Fruit fly (Drosophila melanogaster) whole organism, embryonic: Measurements from ENCODE around the gene Fur2.
A peak's percentile ranks its signal among the peaks of the same experiment; 100 is the strongest.

Source experiments
- CG10366 ChIP-seq: fragments of 200-800 bp; sonication (Bioruptor generic); IDR thresholded peaks from 2 replicates; pipeline ENCODE4 v1.3.6; 2022; ENCODE audit warnings: missing biosample characterization, missing genetic modification characterization
- CG10543 ChIP-seq: fragments of 200-800 bp; sonication (Bioruptor generic); optimal IDR thresholded peaks from 3 replicates; lab custom pipeline; 2017; ENCODE audit warnings: missing biosample characterization, mild to moderate bottlenecking, missing genetic modification characterization, moderate library complexity
- CG10565 ChIP-seq: fragments of 200-800 bp; sonication (Bioruptor generic); optimal IDR thresholded peaks from 3 replicates; lab custom pipeline; 2016; ENCODE audit warnings: missing biosample characterization, mild to moderate bottlenecking, missing genetic modification characterization
- CG11696 ChIP-seq: fragments of 200-800 bp; sonication (Bioruptor generic); IDR thresholded peaks from 2 replicates; pipeline ENCODE4 v1.3.6; 2022; ENCODE audit warnings: missing biosample characterization, missing genetic modification characterization
- CG13894 ChIP-seq: fragments of 200-800 bp; sonication (Bioruptor generic); optimal IDR thresholded peaks from 3 replicates; lab custom pipeline; 2018; ENCODE audit warnings: missing biosample characterization, mild to moderate bottlenecking, missing genetic modification characterization, moderate library complexity
- CG17385 ChIP-seq: fragments of 200-800 bp; sonication (Bioruptor generic); optimal IDR thresholded peaks from 3 replicates; lab custom pipeline; 2018; ENCODE audit warnings: missing biosample characterization, mild to moderate bottlenecking, missing genetic modification characterization
- CG1792 ChIP-seq: fragments of 200-800 bp; sonication (Bioruptor generic); optimal IDR thresholded peaks from 2 replicates; lab custom pipeline; 2016; ENCODE audit warnings: missing biosample characterization, missing genetic modification characterization
- CG18599 ChIP-seq: fragments of 200-800 bp; sonication (Bioruptor generic); optimal IDR thresholded peaks from 3 replicates; lab custom pipeline; 2017; ENCODE audit warnings: missing biosample characterization, missing genetic modification characterization, mild to moderate bottlenecking, moderate library complexity, missing genetic modification reagents
- CG2120 ChIP-seq: fragments of 200-800 bp; sonication (Bioruptor generic); optimal IDR thresholded peaks from 3 replicates; lab custom pipeline; 2016; ENCODE audit warnings: missing biosample characterization, missing genetic modification characterization
- CG30403 ChIP-seq: fragments of 200-800 bp; sonication (Bioruptor generic); optimal IDR thresholded peaks from 3 replicates; lab custom pipeline; 2016; ENCODE audit warnings: missing biosample characterization, missing genetic modification characterization
- CG3065 ChIP-seq: fragments of 200-800 bp; sonication (Bioruptor generic); optimal IDR thresholded peaks from 2 replicates; lab custom pipeline; 2016; ENCODE audit warnings: missing biosample characterization, missing genetic modification characterization
- CG34422 ChIP-seq: fragments of 200-800 bp; sonication (Bioruptor generic); IDR thresholded peaks from 3 replicates; pipeline ENCODE4 v1.3.6; 2022; ENCODE audit warnings: missing biosample characterization, missing genetic modification characterization
- CG3847 ChIP-seq: fragments of 200-800 bp; sonication (Bioruptor generic); IDR thresholded peaks from 2 replicates; pipeline ENCODE4 v1.3.6; 2022; ENCODE audit warnings: missing biosample characterization, missing genetic modification characterization
- CG4404 ChIP-seq: fragments of 200-800 bp; sonication (Bioruptor generic); IDR thresholded peaks from 2 replicates; pipeline ENCODE4 v1.3.6; 2022; ENCODE audit warnings: missing biosample characterization, missing genetic modification characterization
- CG4617 ChIP-seq: fragments of 200-800 bp; sonication (Bioruptor generic); optimal IDR thresholded peaks from 3 replicates; lab custom pipeline; 2016; ENCODE audit warnings: missing biosample characterization, missing genetic modification characterization, borderline replicate concordance
- CG9817 ChIP-seq: fragments of 200-800 bp; sonication (Bioruptor generic); optimal IDR thresholded peaks from 2 replicates; lab custom pipeline; 2018; ENCODE audit warnings: missing biosample characterization, mild to moderate bottlenecking, missing genetic modification characterization, moderate library complexity
- CoRest ChIP-seq: fragments of 200-800 bp; sonication (Bioruptor generic); optimal IDR thresholded peaks from 3 replicates; lab custom pipeline; 2018; ENCODE audit warnings: missing biosample characterization, mild to moderate bottlenecking, missing genetic modification characterization, moderate library complexity
- Dll ChIP-seq: fragments of 200-800 bp; sonication (Bioruptor generic); IDR thresholded peaks from 4 replicates; pipeline ENCODE4 v1.3.6; 2022; ENCODE audit warnings: missing biosample characterization, missing genetic modification characterization; ENCODE audit not compliant: partially characterized antibody
- Dref ChIP-seq: fragments of 200-800 bp; sonication (Bioruptor generic); IDR thresholded peaks from 2 replicates; pipeline ENCODE4 v1.3.6; 2022; ENCODE audit warnings: missing biosample characterization, missing genetic modification characterization
- Ets65A ChIP-seq: fragments of 200-800 bp; sonication (Bioruptor generic); peaks from one replicate; lab custom pipeline; 2016; ENCODE audit warnings: missing biosample characterization, missing genetic modification characterization
- H2.0 ChIP-seq: fragments of 200-800 bp; sonication (Bioruptor generic); IDR thresholded peaks from 2 replicates; pipeline ENCODE4 v1.3.6; 2022; ENCODE audit warnings: missing biosample characterization, missing genetic modification characterization
- HLH3B ChIP-seq: fragments of 200-800 bp; sonication (Bioruptor generic); IDR thresholded peaks from 2 replicates; pipeline ENCODE4 v1.3.6; 2022; ENCODE audit warnings: missing biosample characterization, missing genetic modification characterization
- HLH4C ChIP-seq: fragments of 200-800 bp; sonication (Bioruptor generic); IDR thresholded peaks from 3 replicates; pipeline ENCODE4 v1.3.6; 2022; ENCODE audit warnings: missing biosample characterization, missing genetic modification characterization; ENCODE audit not compliant: partially characterized antibody
- HLHmδ ChIP-seq: fragments of 200-800 bp; sonication (Bioruptor generic); optimal IDR thresholded peaks from 2 replicates; lab custom pipeline; 2018; ENCODE audit warnings: missing biosample characterization, mild to moderate bottlenecking, missing genetic modification characterization, moderate library complexity
- Hr3 ChIP-seq: fragments of 200-800 bp; sonication (Bioruptor generic); optimal IDR thresholded peaks from 3 replicates; lab custom pipeline; 2016; ENCODE audit warnings: missing biosample characterization, missing genetic modification characterization
- MBD-R2 ChIP-seq: fragments of 200-800 bp; sonication (Bioruptor generic); IDR thresholded peaks from 2 replicates; pipeline ENCODE4 v1.3.6; 2022; ENCODE audit warnings: missing biosample characterization, missing genetic modification characterization
- Med ChIP-seq: fragments of 200-800 bp; sonication (Bioruptor generic); peaks from one replicate; lab custom pipeline; 2016; ENCODE audit warnings: missing biosample characterization, missing genetic modification characterization, mild to moderate bottlenecking, inconsistent platforms, moderate library complexity
- Ravus ChIP-seq: fragments of 200-800 bp; sonication (Bioruptor generic); IDR thresholded peaks from 2 replicates; pipeline ENCODE4 v1.3.6; 2022; ENCODE audit warnings: missing biosample characterization, missing genetic modification characterization
- Sry-β ChIP-seq: fragments of 200-800 bp; sonication (Bioruptor generic); optimal IDR thresholded peaks from 2 replicates; lab custom pipeline; 2018; ENCODE audit warnings: missing biosample characterization, mild to moderate bottlenecking, missing genetic modification characterization, moderate library complexity
- ara ChIP-seq: fragments of 200-800 bp; sonication (Bioruptor generic); IDR thresholded peaks from 2 replicates; pipeline ENCODE4 v1.3.6; 2022; ENCODE audit warnings: missing biosample characterization, missing genetic modification characterization
- cad ChIP-seq: fragments of >200 bp; optimal IDR thresholded peaks from 2 replicates; lab custom pipeline; 2017; ENCODE audit warnings: missing biosample characterization, missing genetic modification characterization
- crol ChIP-seq: fragments of 200-800 bp; sonication (Bioruptor generic); IDR thresholded peaks from 2 replicates; pipeline ENCODE4 v1.3.6; 2022; ENCODE audit warnings: missing biosample characterization, missing genetic modification characterization
- dimm ChIP-seq: fragments of 200-800 bp; sonication (Bioruptor generic); IDR thresholded peaks from 2 replicates; pipeline ENCODE4 v1.3.6; 2022; ENCODE audit warnings: missing biosample characterization, missing genetic modification characterization
- dmrt11E ChIP-seq: fragments of 200-800 bp; sonication (Bioruptor generic); optimal IDR thresholded peaks from 3 replicates; lab custom pipeline; 2018; ENCODE audit warnings: missing biosample characterization, mild to moderate bottlenecking, missing genetic modification characterization, moderate library complexity
- dmrt99B ChIP-seq: fragments of 200-800 bp; sonication (Bioruptor generic); optimal IDR thresholded peaks from 2 replicates; lab custom pipeline; 2018; ENCODE audit warnings: missing biosample characterization, mild to moderate bottlenecking, missing genetic modification characterization, moderate library complexity
- gcm2 ChIP-seq: fragments of 200-800 bp; sonication (Bioruptor generic); optimal IDR thresholded peaks from 2 replicates; lab custom pipeline; 2016; ENCODE audit warnings: missing biosample characterization, missing genetic modification characterization
- gem ChIP-seq: fragments of 200-800 bp; sonication (Bioruptor generic); optimal IDR thresholded peaks from 2 replicates; lab custom pipeline; 2019; ENCODE audit warnings: missing biosample characterization, mild to moderate bottlenecking, missing genetic modification characterization, moderate library complexity
- gfzf ChIP-seq: fragments of 200-800 bp; sonication (Bioruptor generic); optimal IDR thresholded peaks from 2 replicates; lab custom pipeline; 2016; ENCODE audit warnings: missing biosample characterization, mild to moderate bottlenecking, missing genetic modification characterization, moderate library complexity
- knrl ChIP-seq: fragments of 200-800 bp; sonication (Bioruptor generic); IDR thresholded peaks from 3 replicates; pipeline ENCODE4 v1.3.6; 2022; ENCODE audit warnings: missing biosample characterization, missing genetic modification characterization; ENCODE audit not compliant: partially characterized antibody
- mam ChIP-seq: fragments of 200-800 bp; sonication (Bioruptor generic); optimal IDR thresholded peaks from 3 replicates; lab custom pipeline; 2016; ENCODE audit warnings: missing biosample characterization, missing genetic modification characterization
- nerfin-1 ChIP-seq: fragments of 200-800 bp; sonication (Bioruptor generic); optimal IDR thresholded peaks from 3 replicates; lab custom pipeline; 2019; ENCODE audit warnings: missing biosample characterization, mild to moderate bottlenecking, missing genetic modification characterization, moderate library complexity
- nmo ChIP-seq: fragments of 200-800 bp; sonication (Bioruptor generic); optimal IDR thresholded peaks from 2 replicates; lab custom pipeline; 2018; ENCODE audit warnings: missing biosample characterization, mild to moderate bottlenecking, missing genetic modification characterization, moderate library complexity
- nom ChIP-seq: fragments of 200-800 bp; sonication (Bioruptor generic); optimal IDR thresholded peaks from 2 replicates; lab custom pipeline; 2017; ENCODE audit warnings: missing biosample characterization, missing genetic modification characterization, mild to moderate bottlenecking, moderate library complexity, missing genetic modification reagents
- odd ChIP-seq: fragments of 200-800 bp; sonication (Bioruptor generic); optimal IDR thresholded peaks from 2 replicates; lab custom pipeline; 2017; ENCODE audit warnings: missing biosample characterization, mild to moderate bottlenecking, missing genetic modification characterization
- sens-2 ChIP-seq: fragments of 200-800 bp; sonication (Bioruptor generic); IDR thresholded peaks from 2 replicates; pipeline ENCODE4 v1.3.6; 2022; ENCODE audit warnings: missing biosample characterization, missing genetic modification characterization
- so ChIP-seq: fragments of 200-800 bp; sonication (Bioruptor generic); IDR thresholded peaks from 3 replicates; pipeline ENCODE4 v1.3.6; 2022; ENCODE audit warnings: missing biosample characterization, missing genetic modification characterization
- unpg ChIP-seq: fragments of 200-800 bp; sonication (Bioruptor generic); optimal IDR thresholded peaks from 3 replicates; lab custom pipeline; 2018; ENCODE audit warnings: missing biosample characterization, mild to moderate bottlenecking, missing genetic modification characterization, moderate library complexity
- usp ChIP-seq: fragments of >200 bp; optimal IDR thresholded peaks from 2 replicates; lab custom pipeline; 2017; ENCODE audit warnings: missing biosample characterization, missing genetic modification characterization
- vfl ChIP-seq: fragments of 200-800 bp; sonication (Bioruptor generic); optimal IDR thresholded peaks from 2 replicates; lab custom pipeline; 2016; ENCODE audit warnings: missing biosample characterization, missing genetic modification characterization
- zfh2 ChIP-seq: fragments of 200-800 bp; sonication (Bioruptor generic); optimal IDR thresholded peaks from 2 replicates; lab custom pipeline; 2016; ENCODE audit warnings: missing biosample characterization, missing genetic modification characterization

Fur2 gene

DNA sequence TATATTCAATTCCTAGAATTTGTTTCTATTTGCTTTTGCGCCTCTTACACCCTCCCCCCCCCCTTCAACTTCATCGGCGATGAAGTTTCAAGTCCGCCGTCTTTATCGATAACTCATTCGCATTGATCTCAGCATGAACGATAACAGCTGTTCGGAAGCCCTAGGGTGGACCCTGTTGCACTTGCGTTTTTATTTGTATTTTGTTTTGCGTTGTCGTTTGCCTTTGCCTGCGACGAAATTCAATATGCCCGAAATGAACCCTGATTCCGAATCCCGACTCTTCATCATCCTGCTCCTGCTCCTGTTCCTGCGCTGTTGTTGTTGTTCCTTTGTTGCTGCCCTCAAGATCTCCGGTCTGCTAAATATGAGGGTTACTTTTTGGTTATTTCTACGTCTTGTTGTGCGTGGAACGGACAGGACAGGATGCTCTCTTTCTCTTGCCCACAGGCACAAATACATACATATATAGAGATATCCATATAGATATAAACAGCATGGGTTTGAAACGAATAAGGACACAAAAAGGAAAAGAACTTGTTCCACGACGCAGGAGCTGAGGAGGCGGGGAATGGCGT lies 53.7 kb downstream of the Fur2 start (continued):
- TF ChIP-seq Dll (GFP tag; lab: Robert Waterston, UW) (no peak), H2.0 (no peak), CoRest (peak; percentile 1), zfh2 (no peak), HLH4C (0 out of 3 replicates have a peak, but pooled peaks have one; percentile 11), Hr3 (GFP tag; lab: Kevin White, UChicago) (no peak), CG1792 (GFP tag; lab: Kevin White, UChicago) (no peak), nerfin-1 (peak; percentile 20), cad (GFP tag; lab: Kevin White, UChicago) (no peak), MBD-R2 (GFP tag; lab: Robert Waterston, UW) (0 out of 2 replicates have a peak, but pooled peaks have one; percentile 18), Med (GFP tag; lab: Kevin White, UChicago) (peak; percentile 69), nmo (GFP tag; lab: Kevin White, UChicago) (no peak), gfzf (GFP tag; lab: Kevin White, UChicago) (no peak), so (0 out of 3 replicates have a peak, but pooled peaks have one; percentile 36), dmrt99B (tag; lab: Kevin White, UChicago) (peak; percentile 8), nom (GFP tag; lab: Kevin White, UChicago) (peak; percentile 51), Dref (GFP tag; lab: Robert Waterston, UW) (peak; percentile 47), CG11696 (GFP tag; lab: Robert Waterston, UW) (no peak), dmrt11E (tag; lab: Kevin White, UChicago) (no peak), knrl (GFP tag; lab: Robert Waterston, UW) (no peak), CG13894 (tag; lab: Kevin White, UChicago) (peak; percentile 15)

DNA sequence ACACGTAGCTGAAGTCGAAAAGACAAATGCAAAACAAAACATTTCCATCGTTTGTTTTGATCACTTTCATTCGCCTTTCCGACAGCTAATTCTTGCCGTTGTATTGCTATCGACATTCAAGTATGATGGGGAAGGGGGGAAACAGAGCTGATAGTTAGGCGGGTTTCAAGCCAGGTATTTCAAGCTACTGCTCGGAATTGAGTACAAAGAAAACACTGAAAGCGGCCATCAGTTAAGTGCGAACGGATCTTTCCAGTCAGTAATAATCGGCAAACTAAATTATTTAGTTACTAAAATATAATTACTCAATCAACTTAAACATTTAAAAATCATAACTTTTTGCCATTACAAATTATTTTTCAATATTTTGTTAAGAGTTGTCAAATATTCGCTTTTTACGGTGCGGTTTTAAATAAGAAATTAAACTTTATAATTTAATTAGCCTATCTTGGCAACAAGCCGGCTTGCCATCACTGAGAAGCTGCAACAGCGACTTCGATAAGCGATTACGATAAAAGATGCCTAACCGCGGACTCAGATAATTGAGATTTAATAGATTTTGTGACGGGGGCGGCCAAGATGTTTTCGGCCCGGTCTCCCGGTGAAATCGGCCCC lies 55.0 kb downstream of the Fur2 start:
- TF ChIP-seq crol (GFP tag; lab: Robert Waterston, UW) (peak; percentile 54; the same call in 1 of the 2 replicates), CG3065 (GFP tag; lab: Kevin White, UChicago) (no peak), CG10543 (GFP tag; lab: Kevin White, UChicago) (no peak), usp (no peak), CG34422 (no peak), HLHmδ (GFP tag; lab: Kevin White, UChicago) (no peak), CG18599 (GFP tag; lab: Kevin White, UChicago) (no peak), CG4404 (no peak), Sry-β (GFP tag; lab: Kevin White, UChicago) (peak; percentile 93), CG4617 (no peak), HLH3B (GFP tag; lab: Robert Waterston, UW) (no peak), CG10366 (no peak), gcm2 (no peak), ara (GFP tag; lab: Robert Waterston, UW) (no peak), sens-2 (GFP tag; lab: Robert Waterston, UW) (no peak), mam (no peak), CG30403 (GFP tag; lab: Kevin White, UChicago) (peak; percentile 35), Ravus (GFP tag; lab: Robert Waterston, UW) (no peak), dimm (no peak), CG17385 (GFP tag; lab: Kevin White, UChicago) (no peak), vfl (GFP tag; lab: Kevin White, UChicago) (no peak), odd (GFP tag; lab: Kevin White, UChicago) (no peak), unpg (GFP tag; lab: Kevin White, UChicago) (no peak), CG2120 (peak; percentile 8), gem (tag; lab: Kevin White, UChicago) (no peak), nom (GFP tag; lab: Kevin White, UChicago) (no peak), CG9817 (tag; lab: Kevin White, UChicago) (no peak), CG3847 (GFP tag; lab: Robert Waterston, UW) (no peak), CG10565 (GFP tag; lab: Kevin White, UChicago) (no peak), Ets65A (GFP tag; lab: Kevin White, UChicago) (no peak)
